Worm (Caenorhabditis elegans): Measurements from ENCODE around the gene C54D1.7.

The C54D1.7 gene

DNA sequence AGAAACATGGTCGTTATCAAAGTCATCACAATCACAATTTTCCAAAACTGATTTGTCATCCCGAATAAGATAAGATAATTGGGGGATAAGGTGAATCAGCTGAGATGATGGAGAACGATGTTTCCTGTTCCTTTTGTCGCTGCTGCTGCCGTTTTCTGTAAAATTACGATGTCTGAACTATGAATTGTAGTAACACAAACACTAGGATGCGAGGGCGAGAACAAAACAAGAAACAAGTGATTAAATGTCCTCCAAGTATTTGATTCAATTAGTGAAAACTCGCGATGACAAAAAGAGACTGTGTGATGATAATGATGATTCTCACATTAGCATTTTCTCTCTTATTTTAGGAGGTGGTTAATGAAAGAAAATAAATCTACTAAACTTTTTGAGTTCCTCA lies at the start of gene C54D1.7:
Gene C54D1.7 (minus strand): TSS at position 157 of the 400 bp plus-strand sequence.
- no peak for TF ChIP-seq blmp-1 (tag; optimal IDR thresholded peaks at IDR 0.05)
- peak; percentile 23 for TF ChIP-seq elt-3 (tag; optimal IDR thresholded peaks at IDR 0.05)

DNA sequence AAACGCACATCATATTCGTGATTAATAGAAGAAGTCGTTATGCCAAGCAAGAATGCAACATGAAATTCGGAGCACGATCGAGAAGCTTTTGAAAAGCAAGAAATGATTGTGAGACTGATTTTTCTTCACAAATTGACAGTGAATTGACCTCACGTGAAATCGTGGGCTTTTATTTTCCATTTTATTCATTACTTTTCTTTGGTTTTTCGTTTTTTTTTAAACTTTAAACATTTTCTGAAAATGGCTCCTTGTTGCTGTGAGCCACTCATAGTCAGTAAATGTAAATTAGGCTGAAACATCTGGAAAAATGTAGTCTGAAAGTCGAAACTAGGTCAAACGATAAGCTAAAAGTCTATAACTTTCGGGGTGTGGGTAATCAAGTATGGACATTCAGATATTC lies 49.4 kb upstream of the C54D1.7 start, which contains the start of gene C55B6.5:
Gene C55B6.5 (minus strand): TSS at position 101 of the 400 bp plus-strand sequence.
- no peak for TF ChIP-seq unc-120 (tag; optimal IDR thresholded peaks at IDR 0.05; ENCODE audit: poor library complexity, severe bottlenecking)
- no peak for TF ChIP-seq lin-32 (GFP tag; optimal IDR thresholded peaks at IDR 0.05)
- no peak for TF ChIP-seq zip-8 (tag; optimal IDR thresholded peaks at IDR 0.05)
- no peak for TF ChIP-seq nhr-2 (tag; optimal IDR thresholded peaks at IDR 0.05)
- no peak for TF ChIP-seq hlh-1 (tag; optimal IDR thresholded peaks at IDR 0.05)
- TF ChIP-seq unc-39 (tag; optimal IDR thresholded peaks at IDR 0.05), result no peak
- TF ChIP-seq nhr-237 (tag; optimal IDR thresholded peaks at IDR 0.05), result no peak
- no peak for TF ChIP-seq ces-1 (GFP tag; optimal IDR thresholded peaks at IDR 0.05)
- TF ChIP-seq tbx-8 (GFP tag; optimal IDR thresholded peaks at IDR 0.05), result no peak
- TF ChIP-seq lin-13 (tag; optimal IDR thresholded peaks at IDR 0.05), result no peak
- no peak for TF ChIP-seq ham-2 (GFP tag; optimal IDR thresholded peaks at IDR 0.05)
- TF ChIP-seq blmp-1 (tag; optimal IDR thresholded peaks at IDR 0.05), result no peak
- no peak for TF ChIP-seq elt-3 (tag; optimal IDR thresholded peaks at IDR 0.05)
- no peak for TF ChIP-seq bed-3 (GFP tag; optimal IDR thresholded peaks at IDR 0.05)
- TF ChIP-seq ztf-11 (tag; optimal IDR thresholded peaks at IDR 0.05), result no peak
- no peak for TF ChIP-seq ceh-83 (GFP tag; optimal IDR thresholded peaks at IDR 0.05)
- TF ChIP-seq snpc-4 (tag; optimal IDR thresholded peaks at IDR 0.05), result no peak
- TF ChIP-seq M03D4.4 (tag; optimal IDR thresholded peaks at IDR 0.05), result no peak
- no peak for TF ChIP-seq mab-5 (tag; optimal IDR thresholded peaks at IDR 0.05)
- no peak for TF ChIP-seq nhr-28 (tag; optimal IDR thresholded peaks at IDR 0.05)

DNA sequence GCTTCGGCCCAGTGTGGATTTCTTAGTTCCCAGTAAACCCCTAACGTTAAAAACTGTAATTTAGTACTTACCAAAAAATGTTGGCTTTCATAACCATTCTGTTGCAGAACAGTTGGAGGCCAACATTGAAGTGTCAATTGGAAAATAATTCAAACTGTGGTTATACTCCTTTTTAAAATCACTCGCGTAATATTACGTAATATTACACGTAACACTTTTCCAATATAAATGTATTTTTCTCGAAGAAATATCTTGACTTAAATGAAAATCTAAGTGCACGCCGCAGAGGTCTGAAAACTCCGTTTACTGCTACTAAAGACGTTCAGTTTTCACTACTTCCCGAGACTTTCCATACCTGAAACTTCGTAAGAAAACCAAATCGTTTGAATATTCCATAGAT lies 48.3 kb upstream of the C54D1.7 start:
- peak; percentile 95 for TF ChIP-seq zip-8 (tag; optimal IDR thresholded peaks at IDR 0.05)
- no peak for TF ChIP-seq mls-2 (tag; optimal IDR thresholded peaks at IDR 0.05)

DNA sequence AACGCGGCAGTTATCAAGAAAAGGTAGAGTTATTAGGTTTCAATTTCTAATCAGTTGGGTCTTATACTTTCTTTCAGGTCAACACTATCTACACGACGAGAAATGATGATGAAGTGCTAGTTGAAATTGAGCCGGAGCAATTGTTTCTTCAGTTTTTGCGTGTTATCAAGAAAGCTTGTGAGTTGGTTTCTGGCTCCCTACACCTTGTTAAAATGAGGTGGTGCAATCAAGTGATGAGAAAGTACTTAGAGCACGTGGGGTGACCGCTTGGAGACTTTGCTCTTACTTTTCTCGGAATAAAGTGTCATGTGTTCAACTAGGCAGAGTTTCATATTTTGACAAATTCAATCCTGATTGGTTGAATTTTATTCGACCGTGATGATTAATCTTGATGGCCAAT lies 44.6 kb upstream of the C54D1.7 start:
- TF ChIP-seq ceh-43 (GFP tag; optimal IDR thresholded peaks at IDR 0.05) (no peak), ceh-39 (tag; optimal IDR thresholded peaks at IDR 0.05) (no peak), ztf-11 (tag; optimal IDR thresholded peaks at IDR 0.05) (no peak), ces-1 (GFP tag; optimal IDR thresholded peaks at IDR 0.05) (no peak), drap-1 (GFP tag; optimal IDR thresholded peaks at IDR 0.05) (no peak), ceh-83 (GFP tag; optimal IDR thresholded peaks at IDR 0.05) (no peak), blmp-1 (tag; optimal IDR thresholded peaks at IDR 0.05) (no peak), pha-4 (tag; optimal IDR thresholded peaks at IDR 0.05) (no peak), nhr-2 (tag; optimal IDR thresholded peaks at IDR 0.05) (no peak), nhr-237 (tag; optimal IDR thresholded peaks at IDR 0.05) (no peak), lsy-2 (tag; optimal IDR thresholded peaks at IDR 0.05) (no peak), mep-1 (tag; optimal IDR thresholded peaks at IDR 0.05) (no peak), nhr-76 (tag; optimal IDR thresholded peaks at IDR 0.05) (no peak)

DNA sequence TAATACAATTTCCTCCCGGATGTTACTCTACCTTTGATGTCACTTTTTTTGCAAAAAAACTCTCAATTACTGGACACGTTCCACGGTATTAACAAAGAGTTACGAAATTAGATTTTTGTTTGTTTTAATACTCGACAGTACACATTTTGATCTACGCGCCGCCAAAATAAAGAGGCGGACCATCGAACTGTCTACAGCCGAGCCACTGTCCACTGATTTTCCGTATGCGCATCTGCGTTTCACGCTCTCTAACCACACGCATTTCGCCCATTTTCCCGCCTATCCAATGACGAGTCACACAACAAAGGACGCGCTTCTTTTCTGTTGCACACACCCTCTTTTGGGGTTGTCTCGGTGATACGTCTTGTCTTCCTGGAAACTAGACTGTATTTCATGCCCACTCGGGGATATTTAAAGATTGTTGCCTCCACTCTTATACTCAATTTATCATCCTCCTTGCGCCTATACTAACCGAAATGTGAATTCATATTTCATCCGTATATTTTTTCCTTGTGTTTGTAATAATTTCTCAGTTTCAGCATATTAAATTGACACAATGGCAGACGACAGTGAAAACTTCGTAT lies 44.1 kb upstream of the C54D1.7 start, which contains the start of gene C55B6.1:
Gene C55B6.1 (plus strand): TSS at position 534 of the 584 bp plus-strand sequence.
- no peak for TF ChIP-seq unc-120 (tag; optimal IDR thresholded peaks at IDR 0.05; ENCODE audit: poor library complexity, severe bottlenecking)
- TF ChIP-seq mab-5 (tag; optimal IDR thresholded peaks at IDR 0.05), result no peak
- no peak for TF ChIP-seq tbx-8 (GFP tag; optimal IDR thresholded peaks at IDR 0.05)
- TF ChIP-seq elt-1 (tag; optimal IDR thresholded peaks at IDR 0.05; ENCODE audit: borderline replicate concordance, insufficient read depth), result no peak
- no peak for TF ChIP-seq cnd-1 (tag; optimal IDR thresholded peaks at IDR 0.05)
- no peak for TF ChIP-seq pha-4 (tag; optimal IDR thresholded peaks at IDR 0.05)
- TF ChIP-seq snpc-4 (tag; optimal IDR thresholded peaks at IDR 0.05), result no peak
- TF ChIP-seq bed-3 (GFP tag; optimal IDR thresholded peaks at IDR 0.05), result no peak
- no peak for TF ChIP-seq lin-13 (tag; optimal IDR thresholded peaks at IDR 0.05)
- no peak for TF ChIP-seq hlh-1 (tag; optimal IDR thresholded peaks at IDR 0.05)
- TF ChIP-seq elt-3 (tag; optimal IDR thresholded peaks at IDR 0.05), result no peak
- TF ChIP-seq nhr-237 (tag; optimal IDR thresholded peaks at IDR 0.05), result no peak
- TF ChIP-seq drap-1 (GFP tag; optimal IDR thresholded peaks at IDR 0.05), result no peak
- TF ChIP-seq flh-1 (GFP tag; optimal IDR thresholded peaks at IDR 0.05), result no peak
- no peak for TF ChIP-seq ceh-43 (GFP tag; optimal IDR thresholded peaks at IDR 0.05)
